Worm (Caenorhabditis elegans): Measurements from ENCODE around the gene C09G5.14.

- no peak for TF ChIP-seq fkh-3 (tag; optimal IDR thresholded peaks at IDR 0.05)
- no peak for TF ChIP-seq lin-26 (GFP tag; IDR thresholded peaks at IDR 0.05)
- no peak for TF ChIP-seq unc-62 (GFP tag; optimal IDR thresholded peaks at IDR 0.05)
- no peak for TF ChIP-seq sea-2 (GFP tag; IDR thresholded peaks at IDR 0.05)
- TF ChIP-seq Y95B8A.8 (GFP tag; IDR thresholded peaks at IDR 0.05): no peak
- no peak for TF ChIP-seq lir-1 (GFP tag; conservative IDR thresholded peaks at IDR 0.05)
- no peak for TF ChIP-seq gei-17 (GFP tag; optimal IDR thresholded peaks at IDR 0.05)
- no peak for TF ChIP-seq sdz-38 (tag; optimal IDR thresholded peaks at IDR 0.05)
- no peak for TF ChIP-seq unc-130 (GFP tag; optimal IDR thresholded peaks at IDR 0.05)
- TF ChIP-seq tbp1 (GFP tag; optimal IDR thresholded peaks at IDR 0.05): no peak
- TF ChIP-seq Y79H2A.3 (GFP tag; conservative IDR thresholded peaks at IDR 0.05): no peak
- TF ChIP-seq ceh-58 (GFP tag; IDR thresholded peaks at IDR 0.05): no peak
- no peak for TF ChIP-seq nfya-1 (tag; optimal IDR thresholded peaks at IDR 0.05; ENCODE audit: borderline replicate concordance, insufficient read depth)
These were observed 30.7 kb upstream of the C09G5.14 start for ce11 chrII:10753694-10754093.

All from whole organism, young adult.